Worm (Caenorhabditis elegans) whole organism, L1 larva: Measurements from ENCODE around the gene C01G6.2.

Experiments used
- C34B4.2 ChIP-seq: sonication (generic microtip); optimal IDR thresholded peaks from 2 replicates; lab custom pipeline; 2017; ENCODE audit warnings: mild to moderate bottlenecking, missing genetic modification characterization, missing compliant biosample characterization
- Y116A8C.19 ChIP-seq: sonication (generic microtip); optimal IDR thresholded peaks from 2 replicates; lab custom pipeline; 2016; ENCODE audit warnings: missing compliant biosample characterization, missing genetic modification characterization, borderline replicate concordance
- aly-2 ChIP-seq: fragments of 150-350 bp; optimal IDR thresholded peaks from 2 replicates; lab custom pipeline; 2014; ENCODE audit warnings: missing biosample characterization, missing genetic modification characterization
- ceh-63 ChIP-seq: fragments of 200-800 bp; sonication (Bioruptor generic); optimal IDR thresholded peaks from 2 replicates; lab custom pipeline; 2018; ENCODE audit warnings: mild to moderate bottlenecking, missing genetic modification characterization, missing compliant biosample characterization
- ceh-82 ChIP-seq, 3 experiments: fragments of 150-350 bp in 1 of 3; sonication (generic microtip) in 2 of 3; optimal IDR thresholded peaks; 2 replicates each; lab custom pipeline; 2014 to 2017; ENCODE audit warnings: missing biosample characterization in 3 of 3, missing genetic modification characterization in 3 of 3
- ces-1 ChIP-seq: fragments of 150-350 bp; optimal IDR thresholded peaks from 2 replicates; lab custom pipeline; 2014; ENCODE audit warnings: missing biosample characterization, missing genetic modification reagents, missing genetic modification characterization
- dpl-1 ChIP-seq, 3 experiments: fragments of 150-350 bp in 2 of 3; sonication (generic microtip) in 1 of 3; optimal IDR thresholded peaks; 2 replicates each; lab custom pipeline; 2014 to 2017; ENCODE audit warnings: missing biosample characterization in 3 of 3, missing genetic modification characterization in 3 of 3, missing genetic modification reagents in 3 of 3
- dsc-1 ChIP-seq: sonication (generic microtip); optimal IDR thresholded peaks from 2 replicates; lab custom pipeline; 2016; ENCODE audit warnings: mild to moderate bottlenecking, missing genetic modification characterization, missing compliant biosample characterization
- efl-1 ChIP-seq, 4 experiments: fragments of 150-350 bp; optimal IDR thresholded peaks in 3 of 4; peaks in 1 of 4; 1 replicate in 1 of 4; 2 replicates in 3 of 4; lab custom pipeline; 2014; ENCODE audit warnings: missing biosample characterization in 2 of 4, missing genetic modification characterization in 2 of 4, missing genetic modification reagents in 2 of 4
- efl-3 ChIP-seq: fragments of 200-800 bp; sonication (Bioruptor generic); optimal IDR thresholded peaks from 2 replicates; lab custom pipeline; 2018; ENCODE audit warnings: mild to moderate bottlenecking, missing genetic modification characterization, missing compliant biosample characterization
- elt-2 ChIP-seq: sonication (generic microtip); optimal IDR thresholded peaks from 2 replicates; lab custom pipeline; 2016; ENCODE audit warnings: missing genetic modification characterization, mild to moderate bottlenecking, inconsistent platforms, missing compliant biosample characterization, missing genetic modification reagents
- fkh-4 ChIP-seq: sonication (generic microtip); optimal IDR thresholded peaks from 2 replicates; lab custom pipeline; 2016; ENCODE audit warnings: missing compliant biosample characterization, missing genetic modification characterization, borderline replicate concordance
- fos-1 ChIP-seq: fragments of 150-350 bp; optimal IDR thresholded peaks from 2 replicates; lab custom pipeline; 2014; ENCODE audit warnings: missing biosample characterization, missing genetic modification characterization
- grh-1 ChIP-seq: fragments of 200-800 bp; sonication (Bioruptor generic); IDR thresholded peaks from 2 replicates; pipeline ENCODE4 v1.3.6; 2022; ENCODE audit warnings: missing genetic modification reagents, missing genetic modification characterization, missing compliant biosample characterization
- hlh-17 ChIP-seq: fragments of 200-800 bp; sonication (Bioruptor generic); optimal IDR thresholded peaks from 2 replicates; lab custom pipeline; 2018; ENCODE audit warnings: missing genetic modification characterization, mild to moderate bottlenecking, missing compliant biosample characterization, moderate library complexity, borderline replicate concordance
- hlh-4 ChIP-seq: sonication (generic microtip); optimal IDR thresholded peaks from 2 replicates; lab custom pipeline; 2016; ENCODE audit warnings: mild to moderate bottlenecking, missing genetic modification characterization, missing compliant biosample characterization
- jun-1 ChIP-seq: fragments of 150-350 bp; optimal IDR thresholded peaks from 2 replicates; lab custom pipeline; 2014; ENCODE audit warnings: missing biosample characterization, missing genetic modification reagents, missing genetic modification characterization
- lin-14 ChIP-seq: fragments of 200-800 bp; sonication (Bioruptor generic); optimal IDR thresholded peaks from 2 replicates; lab custom pipeline; 2018; ENCODE audit warnings: mild to moderate bottlenecking, missing genetic modification characterization, moderate library complexity, missing compliant biosample characterization
- lin-35 ChIP-seq, 2 experiments: fragments of 150-350 bp; optimal IDR thresholded peaks; 2 replicates each; lab custom pipeline; 2014; ENCODE audit warnings: missing biosample characterization in 2 of 2, missing genetic modification characterization in 2 of 2, missing genetic modification reagents in 2 of 2
- lir-3 ChIP-seq: sonication (generic microtip); optimal IDR thresholded peaks from 2 replicates; lab custom pipeline; 2016; ENCODE audit warnings: mild to moderate bottlenecking, missing genetic modification characterization, moderate library complexity, missing compliant biosample characterization; ENCODE audit not compliant: poor library complexity
- mab-9 ChIP-seq: fragments of 200-800 bp; sonication (Bioruptor generic); IDR thresholded peaks from 2 replicates; pipeline ENCODE4 v1.3.6; 2022; ENCODE audit warnings: missing genetic modification reagents, missing genetic modification characterization, missing compliant biosample characterization
- mef-2 ChIP-seq: fragments of 150-350 bp; optimal IDR thresholded peaks from 2 replicates; lab custom pipeline; 2014; ENCODE audit warnings: missing biosample characterization, missing genetic modification characterization
- mep-1 ChIP-seq: fragments of 150-350 bp; optimal IDR thresholded peaks from 2 replicates; lab custom pipeline; 2014; ENCODE audit warnings: missing biosample characterization, missing genetic modification characterization
- nhr-11 ChIP-seq: fragments of 150-350 bp; optimal IDR thresholded peaks from 2 replicates; lab custom pipeline; 2014; ENCODE audit warnings: missing biosample characterization, missing genetic modification characterization
- nhr-12 ChIP-seq: sonication (generic microtip); optimal IDR thresholded peaks from 2 replicates; lab custom pipeline; 2017; ENCODE audit warnings: missing biosample characterization, missing genetic modification characterization
- nhr-19 ChIP-seq: fragments of 200-800 bp; sonication (Bioruptor generic); conservative IDR thresholded peaks from 2 replicates; pipeline ENCODE4 v1.3.6; 2022; ENCODE audit warnings: missing genetic modification characterization, missing compliant biosample characterization
- nhr-20 ChIP-seq: sonication (generic microtip); optimal IDR thresholded peaks from 2 replicates; lab custom pipeline; 2016; ENCODE audit warnings: mild to moderate bottlenecking, missing genetic modification characterization, missing compliant biosample characterization
- nhr-237 ChIP-seq: fragments of 150-350 bp; optimal IDR thresholded peaks from 2 replicates; lab custom pipeline; 2014; ENCODE audit warnings: missing biosample characterization, missing genetic modification characterization
- nhr-71 ChIP-seq: sonication (generic microtip); optimal IDR thresholded peaks from 2 replicates; lab custom pipeline; 2016; ENCODE audit warnings: mild to moderate bottlenecking, missing genetic modification characterization, moderate library complexity, missing compliant biosample characterization
- nhr-76 ChIP-seq: sonication (generic microtip); optimal IDR thresholded peaks from 2 replicates; lab custom pipeline; 2017; ENCODE audit warnings: missing biosample characterization, missing genetic modification characterization
- nhr-77 ChIP-seq: fragments of 150-350 bp; optimal IDR thresholded peaks from 2 replicates; lab custom pipeline; 2014; ENCODE audit warnings: missing biosample characterization, missing genetic modification characterization
- nhr-90 ChIP-seq: sonication (generic microtip); optimal IDR thresholded peaks from 2 replicates; lab custom pipeline; 2016; ENCODE audit warnings: mild to moderate bottlenecking, missing genetic modification characterization, missing compliant biosample characterization; ENCODE audit not compliant: poor library complexity
- pqm-1 ChIP-seq: sonication (generic microtip); optimal IDR thresholded peaks from 3 replicates; lab custom pipeline; 2017; ENCODE audit warnings: missing biosample characterization, missing genetic modification characterization
- rnt-1 ChIP-seq: sonication (generic microtip); optimal IDR thresholded peaks from 2 replicates; lab custom pipeline; 2016; ENCODE audit warnings: mild to moderate bottlenecking, missing genetic modification characterization, moderate library complexity, missing compliant biosample characterization
- skn-1 ChIP-seq: fragments of 150-350 bp; optimal IDR thresholded peaks from 2 replicates; lab custom pipeline; 2014; ENCODE audit warnings: missing biosample characterization, missing genetic modification characterization
- snpc-4 ChIP-seq: fragments of 150-350 bp; optimal IDR thresholded peaks from 2 replicates; lab custom pipeline; 2014; ENCODE audit warnings: missing biosample characterization, missing genetic modification characterization
- snu-23 ChIP-seq: sonication (generic microtip); optimal IDR thresholded peaks from 2 replicates; lab custom pipeline; 2016; ENCODE audit warnings: missing genetic modification characterization, missing compliant biosample characterization
- sox-4 ChIP-seq: sonication (generic microtip); optimal IDR thresholded peaks from 2 replicates; lab custom pipeline; 2016; ENCODE audit warnings: missing genetic modification characterization, missing compliant biosample characterization
- sptf-1 ChIP-seq: fragments of 150-350 bp; optimal IDR thresholded peaks from 2 replicates; lab custom pipeline; 2014; ENCODE audit warnings: missing biosample characterization, missing genetic modification characterization
- swsn-7 ChIP-seq: sonication (generic microtip); optimal IDR thresholded peaks from 2 replicates; lab custom pipeline; 2016; ENCODE audit warnings: missing genetic modification characterization, missing compliant biosample characterization
- unc-30 ChIP-seq: sonication (generic microtip); optimal IDR thresholded peaks from 2 replicates; lab custom pipeline; 2017; ENCODE audit warnings: missing biosample characterization, missing genetic modification characterization
- unc-98 ChIP-seq: fragments of 200-800 bp; sonication (Bioruptor generic); IDR thresholded peaks from 2 replicates; pipeline ENCODE4 v1.3.6; 2022; ENCODE audit warnings: missing genetic modification characterization, missing compliant biosample characterization

The C01G6.2 gene

ce11 chrII:9301065-9301464 is 34.2 kb downstream of the C01G6.2 start:
- TF ChIP-seq nhr-20 (tag; lab: Kevin White, UChicago) (peak; percentile 12), hlh-4 (tag; lab: Kevin White, UChicago) (no peak), elt-2 (tag; lab: Kevin White, UChicago) (peak; percentile 83), lin-14 (peak; percentile 27), nhr-90 (peak; percentile 13), pqm-1 (tag; lab: Kevin White, UChicago) (peak; percentile 3), mep-1 (no peak)

ce11 chrII:9303545-9303944 is 36.7 kb downstream of the C01G6.2 start:
- TF ChIP-seq skn-1 (tag; lab: Kevin White, UChicago) (peak; percentile 1), ces-1 (GFP tag; lab: Kevin White, UChicago) (no peak), nhr-90 (no peak), lin-14 (peak; percentile 24), lin-35 (GFP tag; optimal IDR thresholded peaks at IDR 0.05; lab: Kevin White, UChicago) (no peak), nhr-76 (tag; lab: Kevin White, UChicago) (no peak), mab-9 (no peak), fkh-4 (tag; lab: Kevin White, UChicago) (no peak), ceh-82 (tag; optimal IDR thresholded peaks at IDR 0.05; lab: Kevin White, UChicago) (peak in 1 of 3 experiments; percentile 15)

- TF ChIP-seq Y116A8C.19 (no peak), fos-1 (tag; lab: Kevin White, UChicago) (no peak), nhr-20 (tag; lab: Kevin White, UChicago) (no peak), unc-30 (tag; lab: Kevin White, UChicago) (no peak), ceh-63 (GFP tag; lab: Kevin White, UChicago) (no peak), lir-3 (tag; lab: Kevin White, UChicago) (no peak), jun-1 (tag; lab: Kevin White, UChicago) (no peak), dpl-1 (GFP tag; optimal IDR thresholded peaks at IDR 0.05; lab: Kevin White, UChicago) (no peak), snu-23 (no peak)
Observed at ce11 chrII:9304849-9305248, 38.0 kb downstream of the C01G6.2 start.

ce11 chrII:9305575-9305974 is 38.7 kb downstream of the C01G6.2 start:
- TF ChIP-seq nhr-12 (tag; lab: Kevin White, UChicago), result no peak
- no peak for TF ChIP-seq dsc-1 (tag; lab: Kevin White, UChicago)
- TF ChIP-seq snpc-4 (tag; lab: Kevin White, UChicago), result peak; percentile 5
- TF ChIP-seq swsn-7 (tag; lab: Kevin White, UChicago), result no peak
- TF ChIP-seq ceh-82 (tag; optimal IDR thresholded peaks at IDR 0.05; lab: Kevin White, UChicago), result no peak
- no peak for TF ChIP-seq sox-4 (tag; lab: Kevin White, UChicago)
- TF ChIP-seq rnt-1 (tag; lab: Kevin White, UChicago), result no peak
- no peak for TF ChIP-seq efl-1 (optimal IDR thresholded peaks at IDR 0.05; lab: Kevin White, UChicago)
- peak in 1 of 2 experiments; percentile 84 for TF ChIP-seq efl-1 (GFP tag; optimal IDR thresholded peaks at IDR 0.05 in 1 of 2; lab: Kevin White, UChicago)
- TF ChIP-seq nhr-19 (GFP tag; lab: Robert Waterston, UW), result no peak
- no peak for TF ChIP-seq unc-30 (tag; lab: Kevin White, UChicago)
- no peak for TF ChIP-seq lin-35 (GFP tag; optimal IDR thresholded peaks at IDR 0.05; lab: Kevin White, UChicago)
- TF ChIP-seq nhr-237 (tag; lab: Kevin White, UChicago), result no peak
- TF ChIP-seq grh-1 (GFP tag; lab: Robert Waterston, UW), result no peak
- no peak for TF ChIP-seq unc-98 (GFP tag; lab: Robert Waterston, UW)
- TF ChIP-seq ceh-63 (GFP tag; lab: Kevin White, UChicago), result no peak
- no peak for TF ChIP-seq jun-1 (tag; lab: Kevin White, UChicago)
- peak; percentile 61 for TF ChIP-seq lin-14

ce11 chrII:9306835-9307234 is 40.0 kb downstream of the C01G6.2 start:
- TF ChIP-seq nhr-19 (GFP tag; lab: Robert Waterston, UW) (no peak), nhr-90 (no peak), nhr-77 (tag; lab: Kevin White, UChicago) (no peak), unc-30 (tag; lab: Kevin White, UChicago) (no peak), grh-1 (GFP tag; lab: Robert Waterston, UW) (no peak), efl-1 (optimal IDR thresholded peaks at IDR 0.05; lab: Kevin White, UChicago) (no peak), efl-1 (GFP tag; optimal IDR thresholded peaks at IDR 0.05 in 1 of 2; lab: Kevin White, UChicago) (peak in 1 of 2 experiments; percentile 20), aly-2 (tag; lab: Kevin White, UChicago) (no peak), sptf-1 (tag; lab: Kevin White, UChicago) (no peak), elt-2 (tag; lab: Kevin White, UChicago) (no peak), nhr-11 (tag; lab: Kevin White, UChicago) (no peak), efl-3 (GFP tag; lab: Kevin White, UChicago) (no peak), skn-1 (tag; lab: Kevin White, UChicago) (no peak), mab-9 (no peak), nhr-20 (tag; lab: Kevin White, UChicago) (no peak), C34B4.2 (tag; lab: Kevin White, UChicago) (no peak), lir-3 (tag; lab: Kevin White, UChicago) (no peak), pqm-1 (tag; lab: Kevin White, UChicago) (no peak), nhr-71 (tag; lab: Kevin White, UChicago) (peak; percentile 47), mef-2 (no peak), hlh-17 (GFP tag; lab: Kevin White, UChicago) (no peak), ceh-82 (tag; optimal IDR thresholded peaks at IDR 0.05; lab: Kevin White, UChicago) (no peak)
